Fruit fly (Drosophila melanogaster) whole organism, embryonic: ENCODE data around the gene Hip1.

ENCODE experiments used
- ATbp ChIP-seq: fragments of 200-800 bp; sonication (Bioruptor generic); optimal IDR thresholded peaks from 2 replicates; lab custom pipeline; 2017; ENCODE audit warnings: missing biosample characterization, mild to moderate bottlenecking, missing genetic modification characterization, missing genetic modification reagents
- Awh ChIP-seq: fragments of 200-800 bp; sonication (Bioruptor generic); IDR thresholded peaks from 2 replicates; pipeline ENCODE4, ENCODE4 v1.3.6; 2022; ENCODE audit warnings: missing biosample characterization, missing genetic modification characterization
- CG11398 ChIP-seq: fragments of 200-800 bp; sonication (Bioruptor generic); optimal IDR thresholded peaks from 2 replicates; lab custom pipeline; 2016; ENCODE audit warnings: missing biosample characterization, missing genetic modification characterization
- CG12071 ChIP-seq: fragments of 200-800 bp; sonication (Bioruptor generic); optimal IDR thresholded peaks from 3 replicates; lab custom pipeline; 2018; ENCODE audit warnings: missing biosample characterization, mild to moderate bottlenecking, missing genetic modification characterization
- CG15514 ChIP-seq: fragments of 200-800 bp; sonication (Bioruptor generic); optimal IDR thresholded peaks from 3 replicates; lab custom pipeline; 2017; ENCODE audit warnings: missing biosample characterization, missing genetic modification characterization, mild to moderate bottlenecking, moderate library complexity, missing genetic modification reagents
- CG1603 ChIP-seq: fragments of 200-800 bp; sonication (Bioruptor generic); optimal IDR thresholded peaks from 2 replicates; lab custom pipeline; 2019; ENCODE audit warnings: missing biosample characterization, mild to moderate bottlenecking, missing genetic modification characterization, moderate library complexity
- CG16779 ChIP-seq: fragments of 200-800 bp; sonication (Bioruptor generic); IDR thresholded peaks from 2 replicates; pipeline ENCODE4 v1.3.6; 2022; ENCODE audit warnings: missing biosample characterization, missing genetic modification characterization
- CG17359 ChIP-seq: fragments of 200-800 bp; sonication (Bioruptor generic); optimal IDR thresholded peaks from 3 replicates; lab custom pipeline; 2018; ENCODE audit warnings: missing biosample characterization, mild to moderate bottlenecking, missing genetic modification characterization, moderate library complexity
- CG18619 ChIP-seq: fragments of 200-800 bp; sonication (Bioruptor generic); optimal IDR thresholded peaks from 3 replicates; lab custom pipeline; 2017; ENCODE audit warnings: missing biosample characterization, mild to moderate bottlenecking, missing genetic modification characterization
- CG2199 ChIP-seq: fragments of 200-800 bp; sonication (Bioruptor generic); IDR thresholded peaks from 3 replicates; pipeline ENCODE4 v1.3.6; 2022; ENCODE audit warnings: missing biosample characterization, missing genetic modification characterization
- CG30403 ChIP-seq: fragments of 200-800 bp; sonication (Bioruptor generic); optimal IDR thresholded peaks from 3 replicates; lab custom pipeline; 2016; ENCODE audit warnings: missing biosample characterization, missing genetic modification characterization
- CG31441 ChIP-seq: fragments of 200-800 bp; sonication (Bioruptor generic); IDR thresholded peaks from 2 replicates; pipeline ENCODE4 v1.3.6; 2022; ENCODE audit warnings: missing biosample characterization, missing genetic modification characterization
- CG32532 ChIP-seq: fragments of 200-800 bp; sonication (Bioruptor generic); IDR thresholded peaks from 2 replicates; pipeline ENCODE4 v1.3.6; 2022; ENCODE audit warnings: missing biosample characterization, missing genetic modification characterization
- CG3281 ChIP-seq: fragments of 200-800 bp; sonication (Bioruptor generic); optimal IDR thresholded peaks from 3 replicates; lab custom pipeline; 2017; ENCODE audit warnings: missing biosample characterization, mild to moderate bottlenecking, missing genetic modification characterization
- CG3726 ChIP-seq: fragments of 200-800 bp; sonication (Bioruptor generic); IDR thresholded peaks from 3 replicates; pipeline ENCODE4, ENCODE4 v1.3.6; 2022; ENCODE audit warnings: missing biosample characterization, missing genetic modification characterization
- CG6765 ChIP-seq: fragments of 200-800 bp; sonication (Bioruptor generic); optimal IDR thresholded peaks from 3 replicates; lab custom pipeline; 2017; ENCODE audit warnings: missing biosample characterization, mild to moderate bottlenecking, missing genetic modification characterization
- CG7963 ChIP-seq: fragments of 200-800 bp; sonication (Bioruptor generic); IDR thresholded peaks from 3 replicates; pipeline ENCODE4 v1.3.6; 2022; ENCODE audit warnings: missing biosample characterization, missing genetic modification characterization; ENCODE audit not compliant: partially characterized antibody
- CG9727 ChIP-seq: fragments of 200-800 bp; sonication (Bioruptor generic); optimal IDR thresholded peaks from 3 replicates; lab custom pipeline; 2017; ENCODE audit warnings: missing biosample characterization, mild to moderate bottlenecking, missing genetic modification characterization
- CTCF ChIP-seq: fragments of 200-800 bp; sonication (Bioruptor generic); optimal IDR thresholded peaks from 2 replicates; lab custom pipeline; 2017; ENCODE audit warnings: missing biosample characterization, mild to moderate bottlenecking, missing genetic modification characterization, moderate library complexity
- CrebB ChIP-seq: fragments of 200-800 bp; sonication (Bioruptor generic); optimal IDR thresholded peaks from 3 replicates; lab custom pipeline; 2018; ENCODE audit warnings: missing biosample characterization, mild to moderate bottlenecking, missing genetic modification characterization
- Dll ChIP-seq: fragments of 200-800 bp; sonication (Bioruptor generic); IDR thresholded peaks from 4 replicates; pipeline ENCODE4 v1.3.6; 2022; ENCODE audit warnings: missing biosample characterization, missing genetic modification characterization; ENCODE audit not compliant: partially characterized antibody
- Hr78 ChIP-seq, 2 experiments: fragments of 200-800 bp in 1 of 2; fragments of >200 bp in 1 of 2; sonication (Bioruptor generic) in 1 of 2; optimal IDR thresholded peaks; 2 replicates each; lab custom pipeline; 2017 to 2019; ENCODE audit warnings: missing biosample characterization in 2 of 2, missing genetic modification characterization in 2 of 2, mild to moderate bottlenecking in 1 of 2, moderate library complexity in 1 of 2
- Mad ChIP-seq: fragments of 200-800 bp; sonication (Bioruptor generic); optimal IDR thresholded peaks from 2 replicates; lab custom pipeline; 2016; ENCODE audit warnings: missing biosample characterization, missing genetic modification characterization
- Meics ChIP-seq: fragments of 200-800 bp; sonication (Bioruptor generic); optimal IDR thresholded peaks from 2 replicates; lab custom pipeline; 2017; ENCODE audit warnings: missing biosample characterization, mild to moderate bottlenecking, missing genetic modification characterization
- NFAT ChIP-seq: fragments of 200-800 bp; sonication (Bioruptor generic); IDR thresholded peaks from 2 replicates; pipeline ENCODE4 v1.3.6; 2022; ENCODE audit warnings: missing biosample characterization, missing genetic modification characterization
- Oli ChIP-seq: fragments of 200-800 bp; sonication (Bioruptor generic); optimal IDR thresholded peaks from 2 replicates; lab custom pipeline; 2018; ENCODE audit warnings: missing biosample characterization, mild to moderate bottlenecking, missing genetic modification characterization, moderate library complexity
- PHDP ChIP-seq: fragments of 200-800 bp; sonication (Bioruptor generic); optimal IDR thresholded peaks from 3 replicates; lab custom pipeline; 2018; ENCODE audit warnings: missing biosample characterization, mild to moderate bottlenecking, missing genetic modification characterization, moderate library complexity
- Pdp1 ChIP-seq, 2 experiments: fragments of 200-800 bp; sonication (Bioruptor generic); optimal IDR thresholded peaks; 3 replicates each; lab custom pipeline; 2016; ENCODE audit warnings: missing biosample characterization in 2 of 2, missing genetic modification characterization in 2 of 2, mild to moderate bottlenecking in 1 of 2, moderate library complexity in 1 of 2
- Poxn ChIP-seq: fragments of 200-800 bp; sonication (Bioruptor generic); IDR thresholded peaks from 2 replicates; pipeline ENCODE4 v1.3.6; 2022; ENCODE audit warnings: missing biosample characterization, missing genetic modification characterization
- bab2 ChIP-seq: fragments of 200-800 bp; sonication (Bioruptor generic); optimal IDR thresholded peaks from 2 replicates; lab custom pipeline; 2016; ENCODE audit warnings: missing biosample characterization, missing genetic modification characterization
- br ChIP-seq: fragments of >200 bp; optimal IDR thresholded peaks from 2 replicates; lab custom pipeline; 2017
- chinmo ChIP-seq: fragments of 200-800 bp; sonication (Bioruptor generic); IDR thresholded peaks from 4 replicates; pipeline ENCODE4 v1.3.6; 2022; ENCODE audit warnings: missing biosample characterization, missing genetic modification characterization; ENCODE audit not compliant: partially characterized antibody
- chm ChIP-seq: fragments of 200-800 bp; sonication (Bioruptor generic); IDR thresholded peaks from 2 replicates; pipeline ENCODE4 v1.3.6; 2022; ENCODE audit warnings: missing biosample characterization, missing genetic modification characterization
- ci ChIP-seq: fragments of 200-800 bp; sonication (Bioruptor generic); IDR thresholded peaks from 3 replicates; pipeline ENCODE4 v1.3.6; 2022; ENCODE audit warnings: missing biosample characterization, missing genetic modification characterization
- crol ChIP-seq: fragments of 200-800 bp; sonication (Bioruptor generic); IDR thresholded peaks from 2 replicates; pipeline ENCODE4 v1.3.6; 2022; ENCODE audit warnings: missing biosample characterization, missing genetic modification characterization
- cwo ChIP-seq: fragments of 200-800 bp; sonication (Bioruptor generic); optimal IDR thresholded peaks from 3 replicates; lab custom pipeline; 2017; ENCODE audit warnings: missing biosample characterization, missing genetic modification characterization, mild to moderate bottlenecking, moderate library complexity, missing genetic modification reagents
- disco-r ChIP-seq: fragments of 200-800 bp; sonication (Bioruptor generic); optimal IDR thresholded peaks from 2 replicates; lab custom pipeline; 2016; ENCODE audit warnings: missing biosample characterization, missing genetic modification characterization
- dm ChIP-seq: fragments of 200-800 bp; sonication (Bioruptor generic); optimal IDR thresholded peaks from 3 replicates; lab custom pipeline; 2016; ENCODE audit warnings: missing biosample characterization, missing genetic modification characterization
- fd102C ChIP-seq: fragments of 200-800 bp; sonication (Bioruptor generic); optimal IDR thresholded peaks from 2 replicates; lab custom pipeline; 2018; ENCODE audit warnings: missing biosample characterization, mild to moderate bottlenecking, missing genetic modification characterization, moderate library complexity
- fd64A ChIP-seq: fragments of 200-800 bp; sonication (Bioruptor generic); optimal IDR thresholded peaks from 3 replicates; lab custom pipeline; 2018; ENCODE audit warnings: missing biosample characterization, mild to moderate bottlenecking, missing genetic modification characterization
- gcm ChIP-seq: fragments of 200-800 bp; sonication (Bioruptor generic); optimal IDR thresholded peaks from 2 replicates; lab custom pipeline; 2019; ENCODE audit warnings: missing biosample characterization, mild to moderate bottlenecking, missing genetic modification characterization, moderate library complexity
- grau ChIP-seq: fragments of 200-800 bp; optimal IDR thresholded peaks from 3 replicates; lab custom pipeline; 2019; ENCODE audit warnings: missing biosample characterization, mild to moderate bottlenecking, missing genetic modification characterization, moderate library complexity
- gsb ChIP-seq: fragments of 200-800 bp; sonication (Bioruptor generic); IDR thresholded peaks from 2 replicates; pipeline ENCODE4 v1.3.6; 2022; ENCODE audit warnings: missing biosample characterization, missing genetic modification characterization
- jumu ChIP-seq: fragments of 200-800 bp; sonication (Bioruptor generic); optimal IDR thresholded peaks from 3 replicates; lab custom pipeline; 2016; ENCODE audit warnings: missing biosample characterization, missing genetic modification characterization
- lmd ChIP-seq: fragments of 200-800 bp; sonication (Bioruptor generic); IDR thresholded peaks from 2 replicates; pipeline ENCODE4 v1.3.6; 2022; ENCODE audit warnings: missing biosample characterization, missing genetic modification characterization
- onecut ChIP-seq: fragments of 200-800 bp; sonication (Bioruptor generic); IDR thresholded peaks from 2 replicates; pipeline ENCODE4 v1.3.6; 2022; ENCODE audit warnings: missing biosample characterization, missing genetic modification characterization
- sens ChIP-seq: fragments of 200-800 bp; sonication (Bioruptor generic); peaks from one replicate; lab custom pipeline; 2016; ENCODE audit warnings: missing biosample characterization, missing genetic modification characterization
- sna ChIP-seq: fragments of 200-800 bp; sonication (Bioruptor generic); IDR thresholded peaks from 2 replicates; pipeline ENCODE4 v1.3.6; 2022; ENCODE audit warnings: missing biosample characterization, missing genetic modification characterization; ENCODE audit not compliant: partially characterized antibody
- unc-4 ChIP-seq: fragments of 200-800 bp; sonication (Bioruptor generic); IDR thresholded peaks from 2 replicates; pipeline ENCODE4 v1.3.6; 2022; ENCODE audit warnings: missing biosample characterization, missing genetic modification characterization; ENCODE audit not compliant: partially characterized antibody

Hip1 gene

DNA sequence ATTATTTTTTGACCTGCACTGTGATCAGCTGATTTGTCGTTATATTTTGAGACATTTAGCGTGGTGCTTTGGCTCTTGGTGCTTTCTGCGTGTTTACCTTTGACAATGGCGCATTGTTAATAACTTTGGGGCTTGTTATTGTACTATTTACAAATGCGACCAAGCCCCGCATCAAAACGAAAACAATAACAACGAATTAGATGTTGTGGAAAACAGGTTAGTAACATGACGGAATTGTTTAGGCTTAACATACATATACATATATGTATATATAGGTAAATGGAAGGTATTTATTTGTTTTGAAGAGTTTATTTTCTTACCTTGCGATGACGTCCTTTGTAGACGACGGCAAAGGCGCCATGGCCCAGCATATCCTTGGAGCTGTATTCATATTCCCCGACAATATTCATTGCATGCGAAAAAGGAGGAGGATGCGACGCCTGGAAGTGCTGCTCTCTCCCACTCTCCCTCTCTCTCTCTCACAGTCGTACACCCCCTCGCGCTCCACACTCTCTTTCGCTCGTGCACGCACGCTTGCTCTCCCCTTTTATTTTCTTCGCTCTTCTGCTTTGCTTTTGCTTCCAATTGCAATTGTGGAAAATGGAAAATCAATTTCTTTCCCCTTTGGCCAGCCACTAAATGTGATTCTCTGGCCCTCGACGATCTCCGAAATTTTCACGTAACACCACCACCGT lies 30.8 kb upstream of the Hip1 start (continued):
- TF ChIP-seq unc-4 (0 out of 2 replicates have a peak, but pooled peaks have one; percentile 27), CG17359 (no peak), CG3281 (peak; percentile 30), CG31441 (GFP tag; lab: Robert Waterston, UW) (0 out of 2 replicates have a peak, but pooled peaks have one; percentile 7), fd102C (GFP tag; lab: Kevin White, UChicago) (no peak), CG6765 (peak; percentile 20), onecut (GFP tag; lab: Robert Waterston, UW) (peak; percentile 87), CG32532 (GFP tag; lab: Robert Waterston, UW) (peak; percentile 15; the same call in 1 of the 2 replicates), CG3726 (GFP tag; lab: Robert Waterston, UW) (no peak), CG1603 (tag; lab: Kevin White, UChicago) (no peak), grau (tag; lab: Kevin White, UChicago) (peak; percentile 17), Hr78 (GFP tag; optimal IDR thresholded peaks at IDR 0.05; lab: Kevin White, UChicago) (no peak), Pdp1 (GFP tag; optimal IDR thresholded peaks at IDR 0.05; lab: Kevin White, UChicago) (peak in 1 of 2 experiments; percentile 25), CG30403 (GFP tag; lab: Kevin White, UChicago) (peak; percentile 17), cwo (GFP tag; lab: Kevin White, UChicago) (no peak), CTCF (no peak), lmd (GFP tag; lab: Robert Waterston, UW) (no peak), disco-r (GFP tag; lab: Kevin White, UChicago) (no peak), dm (GFP tag; lab: Kevin White, UChicago) (no peak), Dll (GFP tag; lab: Robert Waterston, UW) (peak; percentile 53; the same call in 1 of the 4 replicates), bab2 (GFP tag; lab: Kevin White, UChicago) (no peak), CG9727 (GFP tag; lab: Kevin White, UChicago) (peak; percentile 45), PHDP (tag; lab: Kevin White, UChicago) (no peak), jumu (GFP tag; lab: Kevin White, UChicago) (no peak), Oli (tag; lab: Kevin White, UChicago) (no peak), Poxn (no peak), CG15514 (GFP tag; lab: Kevin White, UChicago) (peak; percentile 31), CG12071 (GFP tag; lab: Kevin White, UChicago) (peak; percentile 23), CG11398 (GFP tag; lab: Kevin White, UChicago) (no peak), CG18619 (peak; percentile 25), crol (GFP tag; lab: Robert Waterston, UW) (peak; percentile 96), Mad (GFP tag; lab: Kevin White, UChicago) (no peak), CrebB (peak; percentile 29), chinmo (GFP tag; lab: Robert Waterston, UW) (0 out of 4 replicates have a peak, but pooled peaks have one; percentile 78), CG16779 (GFP tag; lab: Robert Waterston, UW) (0 out of 2 replicates have a peak, but pooled peaks have one; percentile 48), ATbp (peak; percentile 38), gcm (GFP tag; lab: Kevin White, UChicago) (no peak), ci (peak; percentile 9; the same call in 1 of the 3 replicates), CG7963 (GFP tag; lab: Robert Waterston, UW) (0 out of 3 replicates have a peak, but pooled peaks have one; percentile 28), br (no peak), fd64A (GFP tag; lab: Kevin White, UChicago) (peak; percentile 20), chm (GFP tag; lab: Robert Waterston, UW) (peak; percentile 75), Meics (GFP tag; lab: Kevin White, UChicago) (peak; percentile 30), gsb (GFP tag; lab: Robert Waterston, UW) (no peak), NFAT (GFP tag; lab: Robert Waterston, UW) (0 out of 2 replicates have a peak, but pooled peaks have one; percentile 16), sens (GFP tag; lab: Kevin White, UChicago) (no peak), sna (GFP tag; lab: Robert Waterston, UW) (0 out of 2 replicates have a peak, but pooled peaks have one; percentile 14), CG2199 (GFP tag; lab: Robert Waterston, UW) (peak; percentile 76), Awh (GFP tag; lab: Robert Waterston, UW) (peak; percentile 44)
